Fruit fly (Drosophila melanogaster) whole organism, embryonic: ENCODE data around the gene LanB1.

Experiments
- Ada2b ChIP-seq: fragments of 200-800 bp; sonication (Bioruptor generic); IDR thresholded peaks from 2 replicates; pipeline ENCODE4 v1.3.6; 2022; ENCODE audit warnings: missing biosample characterization, missing genetic modification characterization
- Atf3 ChIP-seq: fragments of 200-800 bp; sonication (Bioruptor generic); optimal IDR thresholded peaks from 3 replicates; lab custom pipeline; 2016; ENCODE audit warnings: missing biosample characterization, missing genetic modification characterization
- BEAF-32 ChIP-seq: fragments of 200-800 bp; sonication (Bioruptor generic); optimal IDR thresholded peaks from 3 replicates; lab custom pipeline; 2017; ENCODE audit warnings: missing biosample characterization, missing genetic modification characterization, mild to moderate bottlenecking, moderate library complexity, missing genetic modification reagents
- BtbVII ChIP-seq: fragments of 200-800 bp; sonication (Bioruptor generic); optimal IDR thresholded peaks from 3 replicates; lab custom pipeline; 2017; ENCODE audit warnings: missing biosample characterization, mild to moderate bottlenecking, missing genetic modification characterization
- CG1024 ChIP-seq: fragments of 200-800 bp; sonication (Bioruptor generic); IDR thresholded peaks from 2 replicates; pipeline ENCODE4 v1.3.6; 2022; ENCODE audit warnings: missing biosample characterization, missing genetic modification characterization
- CG10274 ChIP-seq: fragments of 200-800 bp; sonication (Bioruptor generic); optimal IDR thresholded peaks from 3 replicates; lab custom pipeline; 2017; ENCODE audit warnings: missing biosample characterization, mild to moderate bottlenecking, missing genetic modification characterization
- CG10431 ChIP-seq: fragments of 200-800 bp; sonication (Bioruptor generic); optimal IDR thresholded peaks from 3 replicates; lab custom pipeline; 2018; ENCODE audit warnings: missing biosample characterization, mild to moderate bottlenecking, missing genetic modification characterization
- CG11085 ChIP-seq: fragments of 200-800 bp; sonication (Bioruptor generic); IDR thresholded peaks from 2 replicates; pipeline ENCODE4 v1.3.6; 2022; ENCODE audit warnings: missing biosample characterization, missing genetic modification characterization
- CG11093 ChIP-seq: fragments of 200-800 bp; sonication (Bioruptor generic); IDR thresholded peaks from 3 replicates; pipeline ENCODE4 v1.3.6; 2022; ENCODE audit warnings: missing biosample characterization, missing genetic modification characterization
- CG11398 ChIP-seq: fragments of 200-800 bp; sonication (Bioruptor generic); optimal IDR thresholded peaks from 2 replicates; lab custom pipeline; 2016; ENCODE audit warnings: missing biosample characterization, missing genetic modification characterization
- CG11695 ChIP-seq: fragments of 200-800 bp; sonication (Bioruptor generic); IDR thresholded peaks from 3 replicates; pipeline ENCODE4 v1.3.6; 2022; ENCODE audit warnings: missing biosample characterization, missing genetic modification characterization
- CG14441 ChIP-seq: fragments of 200-800 bp; sonication (Bioruptor generic); IDR thresholded peaks from 2 replicates; pipeline ENCODE4 v1.3.6; 2022; ENCODE audit warnings: missing biosample characterization, missing genetic modification characterization
- CG17802 ChIP-seq: fragments of 200-800 bp; sonication (Bioruptor generic); optimal IDR thresholded peaks from 2 replicates; lab custom pipeline; 2018; ENCODE audit warnings: missing biosample characterization, mild to moderate bottlenecking, missing genetic modification characterization, moderate library complexity
- CG2202 ChIP-seq: fragments of 200-800 bp; sonication (Bioruptor generic); optimal IDR thresholded peaks from 2 replicates; lab custom pipeline; 2018; ENCODE audit warnings: missing biosample characterization, mild to moderate bottlenecking, missing genetic modification characterization
- CG2712 ChIP-seq: fragments of 200-800 bp; optimal IDR thresholded peaks from 3 replicates; lab custom pipeline; 2019; ENCODE audit warnings: missing biosample characterization, mild to moderate bottlenecking, missing genetic modification characterization, moderate library complexity
- CG32532 ChIP-seq: fragments of 200-800 bp; sonication (Bioruptor generic); IDR thresholded peaks from 2 replicates; pipeline ENCODE4 v1.3.6; 2022; ENCODE audit warnings: missing biosample characterization, missing genetic modification characterization
- CG4282 ChIP-seq: fragments of 200-800 bp; sonication (Bioruptor generic); optimal IDR thresholded peaks from 2 replicates; lab custom pipeline; 2016; ENCODE audit warnings: missing biosample characterization, missing genetic modification characterization
- CG7745 ChIP-seq: fragments of 200-800 bp; sonication (Bioruptor generic); optimal IDR thresholded peaks from 2 replicates; lab custom pipeline; 2018; ENCODE audit warnings: missing biosample characterization, mild to moderate bottlenecking, missing genetic modification characterization, moderate library complexity
- CG7928 ChIP-seq: fragments of 200-800 bp; sonication (Bioruptor generic); optimal IDR thresholded peaks from 2 replicates; lab custom pipeline; 2017; ENCODE audit warnings: missing biosample characterization, mild to moderate bottlenecking, missing genetic modification characterization
- CG8765 ChIP-seq: fragments of 200-800 bp; sonication (Bioruptor generic); IDR thresholded peaks from 2 replicates; pipeline ENCODE4 v1.3.6; 2022; ENCODE audit warnings: missing biosample characterization, missing genetic modification characterization
- CkIIα-i1 ChIP-seq: fragments of 200-800 bp; sonication (Bioruptor generic); IDR thresholded peaks from 2 replicates; pipeline ENCODE4 v1.3.6; 2022; ENCODE audit warnings: missing biosample characterization, missing genetic modification characterization
- D ChIP-seq, 2 experiments: fragments of 200-800 bp in 1 of 2; fragments of >200 bp in 1 of 2; sonication (Bioruptor generic) in 1 of 2; optimal IDR thresholded peaks; 2 replicates in 1 of 2; 3 replicates in 1 of 2; lab custom pipeline; 2017; ENCODE audit warnings: mild to moderate bottlenecking in 1 of 2, missing biosample characterization in 1 of 2, missing genetic modification characterization in 1 of 2, missing genetic modification reagents in 1 of 2
- Dfd ChIP-seq, 2 experiments: fragments of >200 bp; optimal IDR thresholded peaks; 2 replicates each; lab custom pipeline; 2017; ENCODE audit warnings: missing biosample characterization in 2 of 2, missing genetic modification characterization in 2 of 2
- Dip2 ChIP-seq: fragments of 200-800 bp; sonication (Bioruptor generic); IDR thresholded peaks from 2 replicates; pipeline ENCODE4 v1.3.6; 2022; ENCODE audit warnings: missing biosample characterization, missing genetic modification characterization
- Drgx ChIP-seq: fragments of 200-800 bp; sonication (Bioruptor generic); IDR thresholded peaks from 2 replicates; pipeline ENCODE4 v1.3.6; 2022; ENCODE audit warnings: missing biosample characterization, missing genetic modification characterization
- E2f1 ChIP-seq: fragments of 200-800 bp; sonication (Bioruptor generic); IDR thresholded peaks from 2 replicates; pipeline ENCODE4 v1.3.6; 2022; ENCODE audit warnings: missing biosample characterization, missing genetic modification characterization
- HLH3B ChIP-seq: fragments of 200-800 bp; sonication (Bioruptor generic); IDR thresholded peaks from 2 replicates; pipeline ENCODE4 v1.3.6; 2022; ENCODE audit warnings: missing biosample characterization, missing genetic modification characterization
- Hr78 ChIP-seq, 2 experiments: fragments of 200-800 bp in 1 of 2; fragments of >200 bp in 1 of 2; sonication (Bioruptor generic) in 1 of 2; optimal IDR thresholded peaks; 2 replicates each; lab custom pipeline; 2017 to 2019; ENCODE audit warnings: missing biosample characterization in 2 of 2, missing genetic modification characterization in 2 of 2, mild to moderate bottlenecking in 1 of 2, moderate library complexity in 1 of 2
- Mrtf ChIP-seq: fragments of 200-800 bp; sonication (Bioruptor generic); IDR thresholded peaks from 3 replicates; pipeline ENCODE4 v1.3.6; 2022; ENCODE audit warnings: missing biosample characterization, missing genetic modification characterization
- Neu2 ChIP-seq: fragments of 200-800 bp; sonication (Bioruptor generic); optimal IDR thresholded peaks from 3 replicates; lab custom pipeline; 2016; ENCODE audit warnings: missing biosample characterization, missing genetic modification characterization, borderline replicate concordance
- NfI ChIP-seq: fragments of 200-800 bp; sonication (Bioruptor generic); optimal IDR thresholded peaks from 3 replicates; lab custom pipeline; 2018; ENCODE audit warnings: missing biosample characterization, mild to moderate bottlenecking, missing genetic modification characterization, moderate library complexity
- PHDP ChIP-seq: fragments of 200-800 bp; sonication (Bioruptor generic); optimal IDR thresholded peaks from 3 replicates; lab custom pipeline; 2018; ENCODE audit warnings: missing biosample characterization, mild to moderate bottlenecking, missing genetic modification characterization, moderate library complexity
- Sox100B ChIP-seq: fragments of 200-800 bp; sonication (Bioruptor generic); optimal IDR thresholded peaks from 3 replicates; lab custom pipeline; 2018; ENCODE audit warnings: missing biosample characterization, mild to moderate bottlenecking, missing genetic modification characterization
- Taf1 ChIP-seq: fragments of 200-800 bp; sonication (Bioruptor generic); IDR thresholded peaks from 2 replicates; pipeline ENCODE4 v1.3.6; 2022; ENCODE audit warnings: missing biosample characterization, missing genetic modification characterization
- disco-r ChIP-seq: fragments of 200-800 bp; sonication (Bioruptor generic); optimal IDR thresholded peaks from 2 replicates; lab custom pipeline; 2016; ENCODE audit warnings: missing biosample characterization, missing genetic modification characterization
- emc ChIP-seq: fragments of 200-800 bp; sonication (Bioruptor generic); optimal IDR thresholded peaks from 2 replicates; lab custom pipeline; 2016; ENCODE audit warnings: missing biosample characterization, missing genetic modification characterization
- fd64A ChIP-seq: fragments of 200-800 bp; sonication (Bioruptor generic); optimal IDR thresholded peaks from 3 replicates; lab custom pipeline; 2018; ENCODE audit warnings: missing biosample characterization, mild to moderate bottlenecking, missing genetic modification characterization
- fu2 ChIP-seq: fragments of 200-800 bp; sonication (Bioruptor generic); optimal IDR thresholded peaks from 2 replicates; lab custom pipeline; 2016; ENCODE audit warnings: missing biosample characterization, missing genetic modification characterization
- gcm2 ChIP-seq: fragments of 200-800 bp; sonication (Bioruptor generic); optimal IDR thresholded peaks from 2 replicates; lab custom pipeline; 2016; ENCODE audit warnings: missing biosample characterization, missing genetic modification characterization
- gro ChIP-seq: fragments of 200-800 bp; sonication (Bioruptor generic); optimal IDR thresholded peaks from 2 replicates; lab custom pipeline; 2016; ENCODE audit warnings: missing biosample characterization, missing genetic modification characterization
- lola ChIP-seq, 3 experiments: fragments of >200 bp in 2 of 3; fragments of 200-800 bp in 1 of 3; sonication (Bioruptor generic) in 1 of 3; optimal IDR thresholded peaks; 2 replicates each; lab custom pipeline; 2017 to 2019; ENCODE audit warnings: missing biosample characterization in 3 of 3, missing genetic modification characterization in 3 of 3, mild to moderate bottlenecking in 1 of 3, moderate library complexity in 1 of 3
- mirr ChIP-seq: fragments of 200-800 bp; sonication (Bioruptor generic); optimal IDR thresholded peaks from 3 replicates; lab custom pipeline; 2018; ENCODE audit warnings: missing biosample characterization, mild to moderate bottlenecking, missing genetic modification characterization
- prd ChIP-seq, 3 experiments: fragments of >200 bp in 2 of 3; fragments of 200-800 bp in 1 of 3; sonication (Bioruptor generic) in 1 of 3; optimal IDR thresholded peaks in 2 of 3; IDR thresholded peaks in 1 of 3; 2 replicates in 2 of 3; 3 replicates in 1 of 3; pipeline versions ENCODE4 v1.3.6 to Lab custom; 2017 to 2022; ENCODE audit warnings: missing biosample characterization in 1 of 3, missing genetic modification characterization in 1 of 3
- pros ChIP-seq: fragments of 200-800 bp; sonication (Bioruptor generic); optimal IDR thresholded peaks from 3 replicates; lab custom pipeline; 2019; ENCODE audit warnings: missing biosample characterization, mild to moderate bottlenecking, missing genetic modification characterization, moderate library complexity
- slbo ChIP-seq: fragments of 200-800 bp; sonication (Bioruptor generic); IDR thresholded peaks from 2 replicates; pipeline ENCODE4 v1.3.6; 2022; ENCODE audit warnings: missing biosample characterization, missing genetic modification characterization
- tap ChIP-seq: fragments of 200-800 bp; optimal IDR thresholded peaks from 3 replicates; lab custom pipeline; 2019; ENCODE audit warnings: missing biosample characterization, mild to moderate bottlenecking, missing genetic modification characterization, moderate library complexity
- wor ChIP-seq: fragments of 200-800 bp; sonication (Bioruptor generic); IDR thresholded peaks from 2 replicates; pipeline ENCODE4 v1.3.6; 2022; ENCODE audit warnings: missing biosample characterization, missing genetic modification characterization
- yki ChIP-seq: fragments of >200 bp; optimal IDR thresholded peaks from 3 replicates; lab custom pipeline; 2018
- zen ChIP-seq: fragments of 200-800 bp; sonication (Bioruptor generic); optimal IDR thresholded peaks from 3 replicates; lab custom pipeline; 2018; ENCODE audit warnings: missing biosample characterization, mild to moderate bottlenecking, missing genetic modification characterization, moderate library complexity

The LanB1 gene

DNA sequence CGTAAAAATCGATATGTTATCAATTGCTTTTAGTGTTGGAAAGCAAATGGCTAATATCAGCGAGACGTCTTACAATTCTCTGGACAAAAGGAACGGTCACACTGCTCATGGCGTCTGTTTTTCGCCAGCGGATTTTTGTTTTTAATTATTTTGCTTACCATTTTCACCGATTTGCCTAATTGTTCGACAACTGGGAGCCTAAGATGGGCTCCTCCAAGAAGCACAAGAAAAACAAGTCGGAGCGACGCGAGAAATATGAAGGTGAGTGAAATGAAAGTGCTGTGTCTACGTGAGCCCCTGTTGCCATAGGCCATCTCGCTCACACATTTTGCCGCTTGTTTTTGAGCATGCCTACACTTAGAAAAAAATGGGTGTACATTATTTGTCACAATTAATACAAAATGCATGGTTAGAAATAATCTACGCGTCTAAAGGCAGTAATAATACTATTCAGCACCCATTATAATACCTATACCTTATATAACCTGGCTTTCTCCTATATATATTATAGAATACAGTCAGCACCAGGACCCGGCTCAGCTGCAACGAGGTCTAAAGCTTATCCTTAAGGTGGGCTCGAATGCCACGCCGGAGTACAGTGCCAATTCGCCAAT is 28.3 kb upstream of the LanB1 start, which contains the start of gene Brd7-9 (continued):
- TF ChIP-seq Hr78 (GFP tag; optimal IDR thresholded peaks at IDR 0.05; lab: Kevin White, UChicago) (no peak), PHDP (tag; lab: Kevin White, UChicago) (peak; percentile 79), CG10274 (GFP tag; lab: Kevin White, UChicago) (peak; percentile 7), Mrtf (GFP tag; lab: Robert Waterston, UW) (peak; percentile 35; the same call in 1 of the 3 replicates), Atf3 (GFP tag; lab: Kevin White, UChicago) (peak; percentile 28), Sox100B (GFP tag; lab: Kevin White, UChicago) (peak; percentile 55), fu2 (GFP tag; lab: Kevin White, UChicago) (peak; percentile 47), mirr (GFP tag; lab: Kevin White, UChicago) (no peak), wor (GFP tag; lab: Robert Waterston, UW) (peak; percentile 48; the same call in 1 of the 2 replicates), CG11695 (GFP tag; lab: Robert Waterston, UW) (peak; percentile 90), BtbVII (GFP tag; lab: Kevin White, UChicago) (peak; percentile 81), slbo (GFP tag; lab: Robert Waterston, UW) (peak; percentile 82), Dfd (GFP tag; optimal IDR thresholded peaks at IDR 0.05; lab: Kevin White, UChicago) (no peak), CG11398 (GFP tag; lab: Kevin White, UChicago) (no peak), D (optimal IDR thresholded peaks at IDR 0.05; lab: Kevin White, UChicago) (no peak), D (GFP tag; optimal IDR thresholded peaks at IDR 0.05; lab: Kevin White, UChicago) (peak; percentile 61), yki (lab: Kevin White, UChicago) (no peak), Neu2 (GFP tag; lab: Kevin White, UChicago) (no peak), CG7745 (tag; lab: Kevin White, UChicago) (no peak), HLH3B (GFP tag; lab: Robert Waterston, UW) (peak; percentile 75), CkIIα-i1 (no peak), disco-r (peak; percentile 26), CG11085 (GFP tag; lab: Robert Waterston, UW) (peak; percentile 49; the same call in 1 of the 2 replicates), fd64A (GFP tag; lab: Kevin White, UChicago) (peak; percentile 57), E2f1 (GFP tag; lab: Robert Waterston, UW) (peak; percentile 78), prd (optimal IDR thresholded peaks at IDR 0.05; lab: Kevin White, UChicago) (no peak), prd (GFP tag; IDR thresholded peaks at IDR 0.05; lab: Robert Waterston, UW) (peak; percentile 78), Ada2b (GFP tag; lab: Robert Waterston, UW) (peak; percentile 65), CG17802 (tag; lab: Kevin White, UChicago) (no peak), CG14441 (GFP tag; lab: Robert Waterston, UW) (peak; percentile 86), CG8765 (GFP tag; lab: Robert Waterston, UW) (peak; percentile 45; the same call in 1 of the 2 replicates), Drgx (GFP tag; lab: Robert Waterston, UW) (peak; percentile 87), lola (GFP tag; optimal IDR thresholded peaks at IDR 0.05; lab: Kevin White, UChicago) (peak in 1 of 3 experiments; percentile 54), gcm2 (GFP tag; lab: Kevin White, UChicago) (no peak), CG4282 (GFP tag; lab: Kevin White, UChicago) (no peak), pros (GFP tag; lab: Kevin White, UChicago) (no peak), tap (peak; percentile 50), CG32532 (GFP tag; lab: Robert Waterston, UW) (peak; percentile 91), CG2712 (peak; percentile 76), CG1024 (GFP tag; lab: Robert Waterston, UW) (0 out of 2 replicates have a peak, but pooled peaks have one; percentile 28), Dip2 (GFP tag; lab: Robert Waterston, UW) (no peak), gro (GFP tag; lab: Kevin White, UChicago) (peak; percentile 70), zen (tag; lab: Kevin White, UChicago) (peak; percentile 38), CG7928 (peak; percentile 51), NfI (GFP tag; lab: Kevin White, UChicago) (peak; percentile 60), CG11093 (GFP tag; lab: Robert Waterston, UW) (peak; percentile 59; the same call in 1 of the 3 replicates), CG10431 (GFP tag; lab: Kevin White, UChicago) (no peak), Taf1 (GFP tag; lab: Robert Waterston, UW) (peak; percentile 60), CG2202 (peak; percentile 55), emc (GFP tag; lab: Kevin White, UChicago) (no peak), BEAF-32 (GFP tag; lab: Kevin White, UChicago) (peak; percentile 51)
